Fruit fly (Drosophila melanogaster): ENCODE measurements around the gene CG4619.
A peak's percentile ranks its signal among the peaks of the same experiment; 100 is the strongest.

Gene CG4619

DNA sequence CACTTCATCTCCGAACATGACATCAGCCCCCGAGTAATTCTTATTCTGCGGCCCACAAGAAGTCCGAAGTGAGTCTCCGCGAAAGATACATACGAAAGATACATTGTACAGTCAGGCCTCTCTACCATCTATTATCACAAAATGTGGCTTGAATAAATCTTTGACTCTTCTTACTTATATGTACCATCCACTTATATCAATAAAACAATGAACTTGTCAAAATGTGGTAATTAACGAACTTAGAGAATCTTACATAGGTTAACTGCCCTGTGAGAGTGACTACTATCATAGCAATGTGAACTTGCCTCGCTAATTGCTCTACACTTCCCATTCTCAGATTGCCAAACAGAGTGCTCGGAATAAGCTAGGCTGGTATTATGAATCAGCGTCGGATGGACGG lies 32.0 kb upstream of the CG4619 start:
- TF ChIP-seq br (GFP tag; optimal IDR thresholded peaks at IDR 0.05) = no peak
- TF ChIP-seq sv (GFP tag; optimal IDR thresholded peaks at IDR 0.05) = no peak

DNA sequence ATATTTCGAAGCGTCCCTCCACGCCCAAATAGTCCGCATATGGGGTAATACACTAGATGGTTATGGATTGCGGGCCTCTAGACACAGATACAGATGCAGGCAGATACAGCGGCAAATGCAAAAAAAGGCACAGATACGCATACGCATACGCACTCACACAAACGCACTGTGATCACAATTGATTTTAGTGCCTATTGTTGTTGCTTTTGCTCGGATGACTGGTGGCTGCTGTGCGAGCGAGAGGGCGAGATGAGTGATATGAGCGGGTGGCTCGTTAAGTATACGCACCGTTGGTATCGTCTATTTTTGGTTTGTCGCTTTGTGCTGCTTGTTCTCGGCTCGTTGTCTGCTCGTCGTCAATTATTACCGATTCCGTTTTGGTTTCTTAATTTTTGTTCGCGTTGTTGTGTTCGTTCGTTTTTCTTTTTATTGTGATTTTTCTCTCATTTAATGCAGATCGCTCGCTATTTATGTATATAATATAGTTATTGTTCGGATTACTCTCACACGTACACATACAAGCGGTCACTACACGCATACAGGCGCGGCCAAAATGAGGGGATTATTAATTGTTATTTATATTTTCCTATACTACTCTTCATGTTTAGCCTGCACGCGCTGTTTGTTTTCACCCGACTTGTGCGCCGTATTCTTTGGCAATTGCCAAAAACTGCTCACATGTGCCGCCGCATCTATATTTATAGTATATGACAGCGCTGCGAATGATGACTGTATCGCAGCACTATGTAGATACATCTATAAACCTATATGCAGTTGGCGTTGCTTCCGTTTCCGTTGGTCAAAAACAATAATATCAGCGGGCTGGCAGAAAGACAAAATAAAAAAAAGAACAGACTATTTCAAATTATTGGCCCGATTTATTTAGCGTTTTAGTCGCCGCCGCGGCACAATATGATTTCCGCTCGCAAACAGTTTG lies 31.1 kb upstream of the CG4619 start:
- no peak for TF ChIP-seq brk (GFP tag; optimal IDR thresholded peaks at IDR 0.05)
- TF ChIP-seq N (GFP tag; optimal IDR thresholded peaks at IDR 0.05) = peak; percentile 24
- TF ChIP-seq CG9705 (GFP tag; optimal IDR thresholded peaks at IDR 0.05) = no peak
- TF ChIP-seq psq (GFP tag; optimal IDR thresholded peaks at IDR 0.05) = peak; percentile 61
- no peak for TF ChIP-seq woc (GFP tag; optimal IDR thresholded peaks at IDR 0.05)
- TF ChIP-seq Jra (GFP tag; optimal IDR thresholded peaks at IDR 0.05) = peak; percentile 23

DNA sequence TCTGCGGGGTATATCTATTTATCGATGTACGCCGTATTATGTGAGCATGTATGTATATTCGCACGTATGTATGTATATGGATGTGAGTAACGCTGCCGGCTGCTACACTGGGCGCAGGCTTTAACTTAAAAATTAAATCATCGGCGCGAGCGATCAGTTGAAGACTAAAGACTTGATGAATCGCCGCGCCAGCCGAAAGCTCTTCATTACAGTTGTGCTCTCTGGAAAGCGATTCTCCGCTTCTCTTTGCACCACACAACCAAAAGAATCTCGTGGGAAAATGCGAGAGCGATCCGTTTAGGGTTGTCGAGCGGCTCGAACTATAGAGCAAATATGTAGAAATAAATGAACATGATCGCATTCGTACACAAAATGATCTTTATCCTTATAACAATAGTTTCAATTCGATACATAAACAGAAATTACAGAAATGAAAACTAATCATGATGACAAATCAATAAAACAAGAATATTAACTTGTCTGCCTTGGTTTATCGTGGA lies 30.1 kb upstream of the CG4619 start, which contains the start of gene CG13124:
Gene CG13124, minus strand, starts transcription at position 166 of the 500 bp plus-strand sequence.
- TF ChIP-seq CG32264 (GFP tag; optimal IDR thresholded peaks at IDR 0.05) (no peak), CG9705 (GFP tag; optimal IDR thresholded peaks at IDR 0.05) (no peak), psq (GFP tag; optimal IDR thresholded peaks at IDR 0.05) (no peak), sv (GFP tag; optimal IDR thresholded peaks at IDR 0.05) (no peak), dmrt93B (GFP tag; optimal IDR thresholded peaks at IDR 0.05) (no peak), dl (GFP tag; optimal IDR thresholded peaks at IDR 0.05; ENCODE audit: insufficient read depth in 1 of 2, partially characterized antibody in 2 of 2) (peak; percentile 41 to 59), rgr (GFP tag; optimal IDR thresholded peaks at IDR 0.05) (no peak), Sp1 (GFP tag; optimal IDR thresholded peaks at IDR 0.05) (no peak), usp (GFP tag; optimal IDR thresholded peaks at IDR 0.05) (no peak), foxo (GFP tag; optimal IDR thresholded peaks at IDR 0.05) (peak in 1 of 2 experiments; percentile 6), jim (GFP tag; optimal IDR thresholded peaks at IDR 0.05) (no peak), Hr78 (GFP tag; optimal IDR thresholded peaks at IDR 0.05) (no peak), Jra (GFP tag; optimal IDR thresholded peaks at IDR 0.05) (no peak), Myc (optimal IDR thresholded peaks at IDR 0.05) (no peak), h (GFP tag; optimal IDR thresholded peaks at IDR 0.05) (peak; percentile 27), sage (GFP tag; optimal IDR thresholded peaks at IDR 0.05) (no peak), dsf (GFP tag; optimal IDR thresholded peaks at IDR 0.05; ENCODE audit: borderline replicate concordance) (no peak), tai (GFP tag; optimal IDR thresholded peaks at IDR 0.05) (no peak), fru (GFP tag; optimal IDR thresholded peaks at IDR 0.05) (no peak), br (GFP tag; optimal IDR thresholded peaks at IDR 0.05) (no peak), woc (GFP tag; optimal IDR thresholded peaks at IDR 0.05) (no peak), Dif (GFP tag; optimal IDR thresholded peaks at IDR 0.05; ENCODE audit: partially characterized antibody) (peak; percentile 82), Hr83 (GFP tag; optimal IDR thresholded peaks at IDR 0.05; ENCODE audit: poor library complexity, severe bottlenecking) (no peak), GATAd (GFP tag; optimal IDR thresholded peaks at IDR 0.05) (no peak), pan (optimal IDR thresholded peaks at IDR 0.05) (no peak)

DNA sequence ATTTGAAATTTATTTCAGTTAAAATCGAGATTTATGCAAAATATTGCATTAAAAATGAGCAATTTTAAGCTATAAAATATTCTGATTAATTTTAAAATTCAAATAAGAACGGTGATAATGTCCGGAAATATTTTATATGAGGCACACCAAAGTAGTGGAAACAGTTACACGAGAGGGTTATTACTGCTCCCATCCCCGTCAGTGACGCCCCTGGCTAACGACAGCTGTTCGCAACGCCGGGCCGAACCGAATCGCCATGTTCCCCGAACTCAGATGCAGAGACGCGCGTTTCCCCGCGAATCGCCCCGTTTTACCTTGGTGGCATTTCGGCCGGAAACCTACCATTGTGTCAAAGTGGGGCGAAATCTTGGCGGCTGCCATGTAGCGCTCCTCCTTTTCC lies 26.9 kb upstream of the CG4619 start:
- TF ChIP-seq HLH106 (tag; optimal IDR thresholded peaks at IDR 0.05) = peak; percentile 26
- no peak for TF ChIP-seq Mio (GFP tag; optimal IDR thresholded peaks at IDR 0.05)
- no peak for TF ChIP-seq Rel (GFP tag; optimal IDR thresholded peaks at IDR 0.05)
- peak; percentile 87 for TF ChIP-seq Rel (tag; optimal IDR thresholded peaks at IDR 0.05)
- TF ChIP-seq ey (GFP tag; optimal IDR thresholded peaks at IDR 0.05) = peak; percentile 7
- TF ChIP-seq h (GFP tag; optimal IDR thresholded peaks at IDR 0.05) = peak; percentile 31
- TF ChIP-seq jim (GFP tag; optimal IDR thresholded peaks at IDR 0.05) = no peak
- peak; percentile 2 for TF ChIP-seq Hnf4 (GFP tag; optimal IDR thresholded peaks at IDR 0.05)
- no peak for TF ChIP-seq Vsx2 (GFP tag; optimal IDR thresholded peaks at IDR 0.05; ENCODE audit: partially characterized antibody)
- peak; percentile 9 for TF ChIP-seq Sp1 (GFP tag; optimal IDR thresholded peaks at IDR 0.05)
- TF ChIP-seq fru (GFP tag; optimal IDR thresholded peaks at IDR 0.05) = peak; percentile 20
- TF ChIP-seq foxo (GFP tag; optimal IDR thresholded peaks at IDR 0.05) = peak in 1 of 2 experiments; percentile 28
- no peak for TF ChIP-seq dmrt93B (GFP tag; optimal IDR thresholded peaks at IDR 0.05)

All from whole organism, wandering third instar larva.